Fruit fly (Drosophila melanogaster): ENCODE data around the gene CG17127.

- TF ChIP-seq Rel (GFP tag; optimal IDR thresholded peaks at IDR 0.05): no peak
- no peak for TF ChIP-seq Rel (tag; optimal IDR thresholded peaks at IDR 0.05)
- TF ChIP-seq CG9705 (GFP tag; optimal IDR thresholded peaks at IDR 0.05): no peak
- no peak for TF ChIP-seq Vsx2 (GFP tag; optimal IDR thresholded peaks at IDR 0.05; ENCODE audit: partially characterized antibody)
- no peak for TF ChIP-seq usp (GFP tag; optimal IDR thresholded peaks at IDR 0.05)
Measured at dm6 chr2L:10721535-10721934, 49.1 kb upstream of the CG17127 start.
